Fruit fly (Drosophila melanogaster) whole organism: ENCODE results near the gene CG15922.

ENCODE experiments used
- CG8478 ChIP-seq: fragments of >200 bp; optimal IDR thresholded peaks from 2 replicates; lab custom pipeline; 2018; ENCODE audit warnings: inconsistent platforms
- EcR ChIP-seq, 2 experiments: fragments of >200 bp; optimal IDR thresholded peaks; 2 replicates each; lab custom pipeline; 2017; ENCODE audit warnings: missing biosample characterization in 2 of 2, missing genetic modification characterization in 2 of 2, missing genetic modification reagents in 2 of 2
- pan ChIP-seq: fragments of >200 bp; optimal IDR thresholded peaks from 2 replicates; lab custom pipeline; 2017
- psq ChIP-seq: fragments of >200 bp; optimal IDR thresholded peaks from 2 replicates; lab custom pipeline; 2017
- usp ChIP-seq: fragments of >200 bp; optimal IDR thresholded peaks from 2 replicates; lab custom pipeline; 2017; ENCODE audit warnings: missing biosample characterization, missing genetic modification characterization, mixed read lengths

- TF ChIP-seq CG8478 (lab: Kevin White, UChicago) (no peak), pan (no peak), usp (no peak), psq (no peak), EcR (GFP tag; optimal IDR thresholded peaks at IDR 0.05; lab: Kevin White, UChicago) (no peak)
Observed at dm6 chr3R:20544952-20545351, 15.1 kb downstream of the CG15922 start.
